Worm (Caenorhabditis elegans) whole organism, young adult: Measurements from ENCODE around the gene glt-5.

Experiments
- B0035.1 ChIP-seq: sonication (generic microtip); optimal IDR thresholded peaks from 2 replicates; lab custom pipeline; 2016; ENCODE audit warnings: missing genetic modification characterization, mild to moderate bottlenecking, missing compliant biosample characterization, missing genotype, missing genetic modification reagents
- C06A6.2 ChIP-seq: fragments of 200-800 bp; sonication (Bioruptor generic); conservative IDR thresholded peaks from 2 replicates; pipeline ENCODE4 v1.3.6; 2022; ENCODE audit warnings: missing genetic modification characterization, missing compliant biosample characterization
- F10E7.11 ChIP-seq: sonication (generic microtip); optimal IDR thresholded peaks from 2 replicates; lab custom pipeline; 2017; ENCODE audit warnings: mild to moderate bottlenecking, missing genetic modification characterization, moderate library complexity, missing compliant biosample characterization
- F37B4.10 ChIP-seq: fragments of 200-800 bp; sonication (Bioruptor generic); IDR thresholded peaks from 2 replicates; pipeline ENCODE4 v1.3.6; 2022; ENCODE audit warnings: missing genetic modification characterization, missing compliant biosample characterization
- F39B2.1 ChIP-seq: fragments of 200-800 bp; sonication (Bioruptor generic); IDR thresholded peaks from 2 replicates; pipeline ENCODE4 v1.3.6; 2022; ENCODE audit warnings: missing genetic modification reagents, missing genetic modification characterization, missing compliant biosample characterization
- F49E8.2 ChIP-seq: sonication (generic microtip); optimal IDR thresholded peaks from 3 replicates; lab custom pipeline; 2017; ENCODE audit warnings: missing genetic modification characterization, mild to moderate bottlenecking, missing compliant biosample characterization, antibody characterized with exemption, moderate library complexity; ENCODE audit not compliant: insufficient read depth
- F57A8.1 ChIP-seq: fragments of 200-800 bp; sonication (Bioruptor generic); optimal IDR thresholded peaks from 2 replicates; lab custom pipeline; 2018; ENCODE audit warnings: mild to moderate bottlenecking, missing genetic modification characterization, moderate library complexity, missing compliant biosample characterization
- F57C9.4 ChIP-seq: sonication (generic microtip); optimal IDR thresholded peaks from 2 replicates; lab custom pipeline; 2017; ENCODE audit warnings: mild to moderate bottlenecking, missing genetic modification characterization, missing compliant biosample characterization
- T26A5.8 ChIP-seq: sonication (generic microtip); optimal IDR thresholded peaks from 2 replicates; lab custom pipeline; 2016; ENCODE audit warnings: missing genetic modification characterization, missing compliant biosample characterization
- Y67H2A.10 ChIP-seq: fragments of 200-800 bp; sonication (Bioruptor generic); conservative IDR thresholded peaks from 2 replicates; pipeline ENCODE4 v1.3.6; 2022; ENCODE audit warnings: missing genetic modification reagents, missing genetic modification characterization, missing compliant biosample characterization
- Y79H2A.3 ChIP-seq: fragments of 200-800 bp; sonication (Bioruptor generic); conservative IDR thresholded peaks from 2 replicates; pipeline ENCODE4 v1.3.6; 2022; ENCODE audit warnings: missing genetic modification reagents, missing genetic modification characterization, missing compliant biosample characterization
- ama-1 ChIP-seq, 3 experiments: fragments of 150-350 bp in 1 of 3; sonication (generic microtip) in 2 of 3; optimal IDR thresholded peaks; 2 replicates each; lab custom pipeline; 2014 to 2018; ENCODE audit warnings: missing biosample characterization in 2 of 3, missing genetic modification characterization in 2 of 3, missing genetic modification reagents in 2 of 3
- aptf-2 ChIP-seq: fragments of 200-800 bp; sonication (Bioruptor generic); conservative IDR thresholded peaks from 2 replicates; pipeline ENCODE4 v1.3.6; 2022; ENCODE audit warnings: missing genetic modification reagents, missing genetic modification characterization, missing compliant biosample characterization
- aptf-3 ChIP-seq: fragments of 200-800 bp; sonication (Bioruptor generic); IDR thresholded peaks from 2 replicates; pipeline ENCODE4 v1.3.6; 2022; ENCODE audit warnings: missing genetic modification characterization, missing compliant biosample characterization
- athp-1 ChIP-seq: sonication (generic microtip); optimal IDR thresholded peaks from 2 replicates; lab custom pipeline; 2017; ENCODE audit warnings: mild to moderate bottlenecking, missing genetic modification characterization, missing compliant biosample characterization
- ceh-27 ChIP-seq: fragments of 200-800 bp; sonication (Bioruptor generic); optimal IDR thresholded peaks from 2 replicates; lab custom pipeline; 2018; ENCODE audit warnings: mild to moderate bottlenecking, missing genetic modification characterization, moderate library complexity, missing compliant biosample characterization
- ceh-91 ChIP-seq: fragments of 200-800 bp; sonication (Bioruptor generic); IDR thresholded peaks from 2 replicates; pipeline ENCODE4 v1.3.6; 2022; ENCODE audit warnings: missing genetic modification reagents, missing genetic modification characterization, missing compliant biosample characterization
- egl-18 ChIP-seq: fragments of 200-800 bp; sonication (Bioruptor generic); IDR thresholded peaks from 2 replicates; pipeline ENCODE4 v1.3.6; 2022; ENCODE audit warnings: missing genetic modification reagents, missing genetic modification characterization, missing compliant biosample characterization
- egrh-3 ChIP-seq: fragments of 200-800 bp; sonication (Bioruptor generic); IDR thresholded peaks from 2 replicates; pipeline ENCODE4 v1.3.6; 2022; ENCODE audit warnings: missing genetic modification reagents, missing genetic modification characterization, missing compliant biosample characterization
- ekl-4 ChIP-seq: fragments of 200-800 bp; sonication (Bioruptor generic); IDR thresholded peaks from 2 replicates; pipeline ENCODE4 v1.3.6; 2022; ENCODE audit warnings: missing genetic modification reagents, missing genetic modification characterization, missing compliant biosample characterization
- fkh-3 ChIP-seq: sonication (generic microtip); optimal IDR thresholded peaks from 2 replicates; lab custom pipeline; 2016; ENCODE audit warnings: mild to moderate bottlenecking, missing genetic modification characterization, missing compliant biosample characterization
- hlh-12 ChIP-seq: sonication (generic microtip); optimal IDR thresholded peaks from 2 replicates; lab custom pipeline; 2016; ENCODE audit warnings: missing genetic modification characterization, missing compliant biosample characterization
- hlh-26 ChIP-seq: fragments of 200-800 bp; sonication (Bioruptor generic); conservative IDR thresholded peaks from 2 replicates; pipeline ENCODE4 v1.3.6; 2022; ENCODE audit warnings: missing genetic modification reagents, missing genetic modification characterization, missing compliant biosample characterization
- lin-26 ChIP-seq: fragments of 200-800 bp; sonication (Bioruptor generic); IDR thresholded peaks from 2 replicates; pipeline ENCODE4 v1.3.6; 2022; ENCODE audit warnings: missing genetic modification reagents, missing genetic modification characterization, missing compliant biosample characterization
- lin-35 ChIP-seq, 3 experiments: fragments of 150-350 bp in 2 of 3; sonication (generic microtip) in 1 of 3; optimal IDR thresholded peaks; 2 replicates each; lab custom pipeline; 2014 to 2018; ENCODE audit warnings: missing biosample characterization in 3 of 3, missing genetic modification characterization in 3 of 3, missing genetic modification reagents in 3 of 3
- lin-40 ChIP-seq: sonication (generic microtip); optimal IDR thresholded peaks from 2 replicates; lab custom pipeline; 2016; ENCODE audit warnings: missing genetic modification characterization, mild to moderate bottlenecking, missing compliant biosample characterization, missing genotype, missing genetic modification reagents
- lir-1 ChIP-seq: fragments of 200-800 bp; sonication (Bioruptor generic); conservative IDR thresholded peaks from 2 replicates; pipeline ENCODE4 v1.3.6; 2022; ENCODE audit warnings: missing genetic modification reagents, missing genetic modification characterization, missing compliant biosample characterization
- madf-3 ChIP-seq: fragments of 200-800 bp; sonication (Bioruptor generic); IDR thresholded peaks from 2 replicates; pipeline ENCODE4 v1.3.6; 2022; ENCODE audit warnings: missing genetic modification reagents, missing genetic modification characterization, missing compliant biosample characterization
- madf-6 ChIP-seq: fragments of 200-800 bp; sonication (Bioruptor generic); IDR thresholded peaks from 2 replicates; pipeline ENCODE4 v1.3.6; 2022; ENCODE audit warnings: missing genetic modification reagents, missing genetic modification characterization, missing compliant biosample characterization
- madf-8 ChIP-seq: fragments of 200-800 bp; sonication (Bioruptor generic); conservative IDR thresholded peaks from 2 replicates; pipeline ENCODE4 v1.3.6; 2022; ENCODE audit warnings: missing genetic modification reagents, missing genetic modification characterization, missing compliant biosample characterization
- mel-28 ChIP-seq: sonication (generic microtip); optimal IDR thresholded peaks from 2 replicates; lab custom pipeline; 2016; ENCODE audit warnings: borderline replicate concordance, mild to moderate bottlenecking, missing genetic modification characterization, missing compliant biosample characterization
- nfya-1 ChIP-seq: sonication (generic microtip); optimal IDR thresholded peaks from 2 replicates; lab custom pipeline; 2017; ENCODE audit warnings: antibody characterized with exemption, missing compliant biosample characterization, missing genetic modification characterization, borderline replicate concordance; ENCODE audit not compliant: insufficient read depth
- nhr-179 ChIP-seq: sonication (generic microtip); optimal IDR thresholded peaks from 2 replicates; lab custom pipeline; 2016; ENCODE audit warnings: mild to moderate bottlenecking, missing genetic modification characterization, missing compliant biosample characterization
- nhr-27 ChIP-seq: fragments of 200-800 bp; sonication (Bioruptor generic); optimal IDR thresholded peaks from 2 replicates; lab custom pipeline; 2018; ENCODE audit warnings: mild to moderate bottlenecking, missing genetic modification characterization, moderate library complexity, missing compliant biosample characterization
- nhr-80 ChIP-seq: sonication (generic microtip); optimal IDR thresholded peaks from 2 replicates; lab custom pipeline; 2016; ENCODE audit warnings: missing genetic modification characterization, missing compliant biosample characterization
- pbrm-1 ChIP-seq: fragments of 200-800 bp; sonication (Bioruptor generic); IDR thresholded peaks from 2 replicates; pipeline ENCODE4 v1.3.6; 2022; ENCODE audit warnings: missing genetic modification reagents, missing genetic modification characterization, missing compliant biosample characterization
- pha-4 ChIP-seq: fragments of 150-350 bp; sonication (generic microtip); optimal IDR thresholded peaks from 2 replicates; lab custom pipeline; 2014; ENCODE audit warnings: missing biosample characterization, missing genetic modification reagents, missing genetic modification characterization
- sdz-38 ChIP-seq: sonication (generic microtip); optimal IDR thresholded peaks from 2 replicates; lab custom pipeline; 2016; ENCODE audit warnings: missing genotype, missing genetic modification characterization, missing compliant biosample characterization
- somi-1 ChIP-seq: fragments of 200-800 bp; sonication (Bioruptor generic); optimal IDR thresholded peaks from 2 replicates; lab custom pipeline; 2018; ENCODE audit warnings: mild to moderate bottlenecking, missing genetic modification characterization, missing compliant biosample characterization
- sptf-2 ChIP-seq: fragments of 200-800 bp; sonication (Bioruptor generic); optimal IDR thresholded peaks from 2 replicates; lab custom pipeline; 2018; ENCODE audit warnings: mild to moderate bottlenecking, missing genetic modification characterization, missing compliant biosample characterization
- tlf-1 ChIP-seq: fragments of 200-800 bp; sonication (Bioruptor generic); optimal IDR thresholded peaks from 2 replicates; lab custom pipeline; 2018; ENCODE audit warnings: mild to moderate bottlenecking, missing genetic modification characterization, missing compliant biosample characterization
- unc-130 ChIP-seq: sonication (generic microtip); optimal IDR thresholded peaks from 2 replicates; lab custom pipeline; 2016; ENCODE audit warnings: missing genetic modification reagents, missing genetic modification characterization, missing compliant biosample characterization
- unc-62 ChIP-seq: fragments of 150-350 bp; optimal IDR thresholded peaks from 2 replicates; lab custom pipeline; 2014; ENCODE audit warnings: missing biosample characterization, missing genetic modification reagents, missing genetic modification characterization
- zim-3 ChIP-seq: sonication (generic microtip); optimal IDR thresholded peaks from 2 replicates; lab custom pipeline; 2017; ENCODE audit warnings: mild to moderate bottlenecking, missing genetic modification characterization, moderate library complexity, missing compliant biosample characterization
- ztf-25 ChIP-seq: fragments of 200-800 bp; sonication (Bioruptor generic); IDR thresholded peaks from 2 replicates; pipeline ENCODE4 v1.3.6; 2022; ENCODE audit warnings: missing genetic modification reagents, missing genetic modification characterization, missing compliant biosample characterization
- ztf-28 ChIP-seq: fragments of 200-800 bp; sonication (Bioruptor generic); IDR thresholded peaks from 2 replicates; pipeline ENCODE4 v1.3.6; 2022; ENCODE audit warnings: missing genetic modification reagents, missing genetic modification characterization, missing compliant biosample characterization

glt-5 gene

ce11 chrII:9717904-9718303, 9.2 kb upstream of the glt-5 start, which contains the start of gene Y53C12A.6:
Gene Y53C12A.6, minus strand, starts transcription at chrII:9718004.
- TF ChIP-seq nfya-1 (tag; lab: Kevin White, UChicago) (no peak), unc-130 (no peak), hlh-26 (GFP tag; lab: Robert Waterston, UW) (no peak), ztf-28 (GFP tag; lab: Robert Waterston, UW) (no peak), nhr-179 (tag; lab: Kevin White, UChicago) (no peak), C06A6.2 (no peak), sptf-2 (no peak)

ce11 chrII:9716417-9717039, 7.8 kb upstream of the glt-5 start, which contains the start of gene wee-1.3:
Gene wee-1.3, minus strand, starts transcription at chrII:9716467.
- TF ChIP-seq F10E7.11 (tag; lab: Kevin White, UChicago): no peak
- TF ChIP-seq unc-62 (GFP tag; lab: Kevin White, UChicago): no peak
- no peak for TF ChIP-seq somi-1 (GFP tag; lab: Kevin White, UChicago)
- TF ChIP-seq F39B2.1 (GFP tag; lab: Robert Waterston, UW): no peak
- peak; percentile 48; the same call in 1 of the 2 replicates for TF ChIP-seq ceh-91 (GFP tag; lab: Robert Waterston, UW)
- no peak for TF ChIP-seq ama-1 (optimal IDR thresholded peaks at IDR 0.05; lab: Kevin White, UChicago)
- no peak for TF ChIP-seq ama-1 (GFP tag; optimal IDR thresholded peaks at IDR 0.05; lab: Kevin White, UChicago)
- peak; percentile 49 for TF ChIP-seq madf-8 (GFP tag; lab: Robert Waterston, UW)
- peak; percentile 56 for TF ChIP-seq ekl-4
- peak; percentile 9 for TF ChIP-seq nhr-80 (tag; lab: Kevin White, UChicago)
- no peak for TF ChIP-seq zim-3 (tag; lab: Kevin White, UChicago)
- TF ChIP-seq madf-6 (GFP tag; lab: Robert Waterston, UW): peak; percentile 78
- no peak for TF ChIP-seq F57C9.4 (tag; lab: Kevin White, UChicago)
- TF ChIP-seq lin-26 (GFP tag; lab: Robert Waterston, UW): no peak
- TF ChIP-seq mel-28: no peak
- no peak for TF ChIP-seq hlh-12
- TF ChIP-seq sptf-2: no peak
- TF ChIP-seq ztf-25 (GFP tag; lab: Robert Waterston, UW): no peak
- no peak for TF ChIP-seq Y79H2A.3 (GFP tag; lab: Robert Waterston, UW)
- TF ChIP-seq nfya-1 (tag; lab: Kevin White, UChicago): no peak
- no peak for TF ChIP-seq Y67H2A.10
- no peak for TF ChIP-seq F57A8.1 (GFP tag; lab: Kevin White, UChicago)
- TF ChIP-seq F37B4.10 (GFP tag; lab: Robert Waterston, UW): no peak
- TF ChIP-seq egl-18: no peak
- no peak for TF ChIP-seq sdz-38 (tag; lab: Kevin White, UChicago)
- no peak for TF ChIP-seq C06A6.2
- no peak for TF ChIP-seq nhr-179 (tag; lab: Kevin White, UChicago)
- no peak for TF ChIP-seq B0035.1 (tag; lab: Kevin White, UChicago)
- TF ChIP-seq tlf-1 (GFP tag; lab: Kevin White, UChicago): no peak
- no peak for TF ChIP-seq pha-4 (tag; lab: Kevin White, UChicago)
- TF ChIP-seq ceh-27: peak; percentile 48
- TF ChIP-seq fkh-3 (tag; lab: Kevin White, UChicago): no peak
- no peak for TF ChIP-seq lir-1 (GFP tag; lab: Robert Waterston, UW)
- TF ChIP-seq pbrm-1 (GFP tag; lab: Robert Waterston, UW): peak; percentile 55; the same call in 1 of the 2 replicates
- no peak for TF ChIP-seq F49E8.2 (tag; lab: Kevin White, UChicago)
- no peak for TF ChIP-seq aptf-2 (GFP tag; lab: Robert Waterston, UW)
- TF ChIP-seq nhr-27: no peak
- peak; percentile 6 for TF ChIP-seq athp-1 (tag; lab: Kevin White, UChicago)
- no peak for TF ChIP-seq madf-3 (GFP tag; lab: Robert Waterston, UW)
- peak; percentile 52 for TF ChIP-seq lin-40 (tag; lab: Kevin White, UChicago)
- no peak for TF ChIP-seq aptf-3 (GFP tag; lab: Robert Waterston, UW)
- TF ChIP-seq egrh-3 (GFP tag; lab: Robert Waterston, UW): no peak
- no peak for TF ChIP-seq T26A5.8 (tag; lab: Kevin White, UChicago)
- TF ChIP-seq lin-35 (GFP tag; optimal IDR thresholded peaks at IDR 0.05; lab: Kevin White, UChicago): peak; percentile 20 to 95 (median 70)
